Worm (Caenorhabditis elegans) whole organism, L2 larva: ENCODE data around the gene col-180.

Experiments used
- F13H6.1 ChIP-seq: sonication (generic microtip); optimal IDR thresholded peaks from 2 replicates; lab custom pipeline; 2016; ENCODE audit warnings: missing genetic modification characterization, missing compliant biosample characterization
- ceh-82 ChIP-seq: fragments of 150-350 bp; optimal IDR thresholded peaks from 2 replicates; lab custom pipeline; 2014; ENCODE audit warnings: missing biosample characterization, missing genetic modification characterization
- fos-1 ChIP-seq: fragments of 150-350 bp; optimal IDR thresholded peaks from 2 replicates; lab custom pipeline; 2014; ENCODE audit warnings: missing biosample characterization, missing genetic modification characterization
- lsy-2 ChIP-seq, 2 experiments: fragments of 150-350 bp in 1 of 2; sonication (generic microtip) in 1 of 2; optimal IDR thresholded peaks; 2 replicates each; lab custom pipeline; 2014 to 2017; ENCODE audit warnings: missing biosample characterization in 2 of 2, missing genetic modification characterization in 2 of 2
- mab-5 ChIP-seq: fragments of 150-350 bp; optimal IDR thresholded peaks from 2 replicates; lab custom pipeline; 2014; ENCODE audit warnings: missing biosample characterization, missing genetic modification characterization
- nhr-12 ChIP-seq: fragments of 150-350 bp; optimal IDR thresholded peaks from 2 replicates; lab custom pipeline; 2014; ENCODE audit warnings: missing biosample characterization, missing genetic modification characterization
- nhr-129 ChIP-seq: fragments of 150-350 bp; optimal IDR thresholded peaks from 2 replicates; lab custom pipeline; 2014; ENCODE audit warnings: missing biosample characterization, missing genetic modification characterization
- nhr-77 ChIP-seq: fragments of 150-350 bp; optimal IDR thresholded peaks from 2 replicates; lab custom pipeline; 2014; ENCODE audit warnings: missing biosample characterization, missing genetic modification characterization
- skn-1 ChIP-seq: sonication (generic microtip); optimal IDR thresholded peaks from 2 replicates; lab custom pipeline; 2017; ENCODE audit warnings: missing biosample characterization, missing genetic modification characterization

DNA sequence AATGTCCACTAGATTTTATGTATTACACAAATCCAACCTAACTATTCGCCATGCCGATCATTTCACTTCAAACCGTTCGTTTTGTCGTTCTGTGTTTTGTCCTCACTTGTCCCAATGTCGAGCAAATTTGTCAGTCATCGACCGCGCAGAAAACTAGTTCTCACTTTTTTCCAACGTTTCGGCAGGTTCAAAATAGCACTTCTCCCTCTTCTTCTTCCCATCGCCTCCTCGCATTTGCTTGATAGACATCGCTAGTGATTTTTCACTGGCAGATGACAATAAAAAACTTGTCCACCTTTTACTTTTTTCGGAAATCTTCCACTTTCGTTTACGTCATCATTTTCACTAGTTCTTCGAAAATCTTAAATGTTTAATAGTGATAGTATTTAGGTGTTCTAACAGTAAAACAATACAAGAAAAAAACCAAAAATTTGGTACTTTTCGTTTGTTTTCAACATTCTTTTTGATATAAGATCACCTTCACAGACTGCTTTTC lies 46.5 kb downstream of the col-180 start:
- TF ChIP-seq mab-5 (tag; lab: Kevin White, UChicago) (no peak), F13H6.1 (tag; lab: Kevin White, UChicago) (no peak), fos-1 (tag; lab: Kevin White, UChicago) (no peak), nhr-12 (no peak), ceh-82 (tag; lab: Kevin White, UChicago) (no peak), nhr-77 (tag; lab: Kevin White, UChicago) (no peak), nhr-129 (tag; lab: Kevin White, UChicago) (no peak), lsy-2 (tag; optimal IDR thresholded peaks at IDR 0.05; lab: Kevin White, UChicago) (no peak), skn-1 (tag; lab: Kevin White, UChicago) (no peak)
